Worm (Caenorhabditis elegans) whole organism, young adult: Measurements from ENCODE around the gene ZK938.11.

Experiments
- B0336.3 ChIP-seq: fragments of 200-800 bp; sonication (Bioruptor generic); IDR thresholded peaks from 2 replicates; pipeline ENCODE4 v1.3.6; 2022; ENCODE audit warnings: missing genetic modification characterization, missing compliant biosample characterization
- F22D6.2 ChIP-seq: sonication (generic microtip); optimal IDR thresholded peaks from 2 replicates; lab custom pipeline; 2016; ENCODE audit warnings: mild to moderate bottlenecking, missing genetic modification characterization, missing compliant biosample characterization
- F52B5.7 ChIP-seq: sonication (generic microtip); optimal IDR thresholded peaks from 2 replicates; lab custom pipeline; 2016; ENCODE audit warnings: mild to moderate bottlenecking, missing genetic modification characterization, missing compliant biosample characterization
- F55B11.4 ChIP-seq: sonication (generic microtip); optimal IDR thresholded peaks from 2 replicates; lab custom pipeline; 2016; ENCODE audit warnings: missing compliant biosample characterization, missing genetic modification characterization, borderline replicate concordance; ENCODE audit not compliant: insufficient read depth
- F57C9.4 ChIP-seq: sonication (generic microtip); optimal IDR thresholded peaks from 2 replicates; lab custom pipeline; 2017; ENCODE audit warnings: mild to moderate bottlenecking, missing genetic modification characterization, missing compliant biosample characterization
- K11D2.4 ChIP-seq: fragments of 200-800 bp; sonication (Bioruptor generic); IDR thresholded peaks from 2 replicates; pipeline ENCODE4 v1.3.6; 2022; ENCODE audit warnings: missing genetic modification reagents, missing genetic modification characterization, missing compliant biosample characterization
- K12H6.12 ChIP-seq: fragments of 200-800 bp; sonication (Bioruptor generic); optimal IDR thresholded peaks from 2 replicates; lab custom pipeline; 2018; ENCODE audit warnings: mild to moderate bottlenecking, missing genetic modification characterization, missing compliant biosample characterization
- T26A5.8 ChIP-seq: sonication (generic microtip); optimal IDR thresholded peaks from 2 replicates; lab custom pipeline; 2016; ENCODE audit warnings: missing genetic modification characterization, missing compliant biosample characterization
- Y53G8AR.9 ChIP-seq: fragments of 200-800 bp; sonication (Bioruptor generic); conservative IDR thresholded peaks from 2 replicates; pipeline ENCODE4 v1.3.6; 2022; ENCODE audit warnings: missing genetic modification reagents, missing genetic modification characterization, missing compliant biosample characterization
- Y56A3A.18 ChIP-seq: fragments of 200-800 bp; sonication (Bioruptor generic); IDR thresholded peaks from 2 replicates; pipeline ENCODE4 v1.3.6; 2022; ENCODE audit warnings: missing genetic modification reagents, missing genetic modification characterization, missing compliant biosample characterization
- aptf-3 ChIP-seq: fragments of 200-800 bp; sonication (Bioruptor generic); IDR thresholded peaks from 2 replicates; pipeline ENCODE4 v1.3.6; 2022; ENCODE audit warnings: missing genetic modification characterization, missing compliant biosample characterization
- atf-7 ChIP-seq: sonication (generic microtip); optimal IDR thresholded peaks from 2 replicates; lab custom pipeline; 2017; ENCODE audit warnings: mild to moderate bottlenecking, missing genetic modification characterization, missing compliant biosample characterization
- attf-5 ChIP-seq: fragments of 200-800 bp; sonication (Bioruptor generic); optimal IDR thresholded peaks from 2 replicates; lab custom pipeline; 2018; ENCODE audit warnings: mild to moderate bottlenecking, missing genetic modification characterization, missing compliant biosample characterization
- cebp-1 ChIP-seq, 2 experiments: fragments of 200-800 bp in 1 of 2; sonication (Bioruptor generic) in 1 of 2; sonication (generic microtip) in 1 of 2; IDR thresholded peaks in 1 of 2; optimal IDR thresholded peaks in 1 of 2; 2 replicates each; pipeline versions ENCODE4 v1.3.6 to Lab custom; 2017 to 2022; ENCODE audit warnings: missing compliant biosample characterization in 2 of 2, missing genetic modification characterization in 2 of 2, mild to moderate bottlenecking in 1 of 2, missing genetic modification reagents in 1 of 2, moderate library complexity in 1 of 2
- ceh-27 ChIP-seq: fragments of 200-800 bp; sonication (Bioruptor generic); optimal IDR thresholded peaks from 2 replicates; lab custom pipeline; 2018; ENCODE audit warnings: mild to moderate bottlenecking, missing genetic modification characterization, moderate library complexity, missing compliant biosample characterization
- ceh-58 ChIP-seq: fragments of 200-800 bp; sonication (Bioruptor generic); IDR thresholded peaks from 2 replicates; pipeline ENCODE4 v1.3.6; 2022; ENCODE audit warnings: missing genetic modification characterization, missing compliant biosample characterization
- ceh-79 ChIP-seq: sonication (generic microtip); optimal IDR thresholded peaks from 2 replicates; lab custom pipeline; 2017; ENCODE audit warnings: mild to moderate bottlenecking, missing genetic modification characterization, missing compliant biosample characterization
- die-1 ChIP-seq: sonication (generic microtip); optimal IDR thresholded peaks from 2 replicates; lab custom pipeline; 2016; ENCODE audit warnings: missing genotype, mild to moderate bottlenecking, missing genetic modification characterization, missing compliant biosample characterization
- dpff-1 ChIP-seq: sonication (generic microtip); optimal IDR thresholded peaks from 2 replicates; lab custom pipeline; 2017; ENCODE audit warnings: mild to moderate bottlenecking, missing genetic modification characterization, missing compliant biosample characterization
- egl-18 ChIP-seq: fragments of 200-800 bp; sonication (Bioruptor generic); IDR thresholded peaks from 2 replicates; pipeline ENCODE4 v1.3.6; 2022; ENCODE audit warnings: missing genetic modification reagents, missing genetic modification characterization, missing compliant biosample characterization
- egl-44 ChIP-seq: fragments of 200-800 bp; sonication (Bioruptor generic); IDR thresholded peaks from 2 replicates; pipeline ENCODE4 v1.3.6; 2022; ENCODE audit warnings: missing genetic modification reagents, missing genetic modification characterization, missing compliant biosample characterization
- egrh-3 ChIP-seq: fragments of 200-800 bp; sonication (Bioruptor generic); IDR thresholded peaks from 2 replicates; pipeline ENCODE4 v1.3.6; 2022; ENCODE audit warnings: missing genetic modification reagents, missing genetic modification characterization, missing compliant biosample characterization
- ekl-4 ChIP-seq: fragments of 200-800 bp; sonication (Bioruptor generic); IDR thresholded peaks from 2 replicates; pipeline ENCODE4 v1.3.6; 2022; ENCODE audit warnings: missing genetic modification reagents, missing genetic modification characterization, missing compliant biosample characterization
- hlh-26 ChIP-seq: fragments of 200-800 bp; sonication (Bioruptor generic); conservative IDR thresholded peaks from 2 replicates; pipeline ENCODE4 v1.3.6; 2022; ENCODE audit warnings: missing genetic modification reagents, missing genetic modification characterization, missing compliant biosample characterization
- hmg-1.2 ChIP-seq: fragments of 200-800 bp; sonication (Bioruptor generic); IDR thresholded peaks from 2 replicates; pipeline ENCODE4 v1.3.6; 2022; ENCODE audit warnings: missing genetic modification reagents, missing genetic modification characterization, missing compliant biosample characterization
- hrde-1 ChIP-seq: sonication (generic microtip); optimal IDR thresholded peaks from 2 replicates; lab custom pipeline; 2016; ENCODE audit warnings: missing genetic modification characterization, mild to moderate bottlenecking, missing compliant biosample characterization, moderate library complexity, missing genotype, missing genetic modification reagents, borderline replicate concordance
- lin-35 ChIP-seq, 3 experiments: fragments of 150-350 bp in 2 of 3; sonication (generic microtip) in 1 of 3; optimal IDR thresholded peaks; 2 replicates each; lab custom pipeline; 2014 to 2018; ENCODE audit warnings: missing biosample characterization in 3 of 3, missing genetic modification characterization in 3 of 3, missing genetic modification reagents in 3 of 3
- lir-1 ChIP-seq: fragments of 200-800 bp; sonication (Bioruptor generic); conservative IDR thresholded peaks from 2 replicates; pipeline ENCODE4 v1.3.6; 2022; ENCODE audit warnings: missing genetic modification reagents, missing genetic modification characterization, missing compliant biosample characterization
- madf-10 ChIP-seq: sonication (generic microtip); optimal IDR thresholded peaks from 2 replicates; lab custom pipeline; 2016; ENCODE audit warnings: mild to moderate bottlenecking, missing genetic modification characterization, missing compliant biosample characterization
- madf-6 ChIP-seq: fragments of 200-800 bp; sonication (Bioruptor generic); IDR thresholded peaks from 2 replicates; pipeline ENCODE4 v1.3.6; 2022; ENCODE audit warnings: missing genetic modification reagents, missing genetic modification characterization, missing compliant biosample characterization
- mes-4 ChIP-seq: sonication (generic microtip); optimal IDR thresholded peaks from 2 replicates; lab custom pipeline; 2016; ENCODE audit warnings: missing genotype, missing genetic modification characterization, missing compliant biosample characterization
- nhr-120 ChIP-seq: fragments of 200-800 bp; sonication (Bioruptor generic); IDR thresholded peaks from 2 replicates; pipeline ENCODE4 v1.3.6; 2022; ENCODE audit warnings: missing genetic modification characterization, missing compliant biosample characterization
- nhr-90 ChIP-seq: sonication (generic microtip); optimal IDR thresholded peaks from 2 replicates; lab custom pipeline; 2016; ENCODE audit warnings: missing genotype, mild to moderate bottlenecking, missing genetic modification characterization, missing compliant biosample characterization
- repo-1 ChIP-seq: sonication (generic microtip); optimal IDR thresholded peaks from 2 replicates; lab custom pipeline; 2017; ENCODE audit warnings: mild to moderate bottlenecking, missing genetic modification characterization, missing compliant biosample characterization
- rpc-1 ChIP-seq, 2 experiments: fragments of 150-350 bp in 1 of 2; sonication (generic microtip) in 1 of 2; optimal IDR thresholded peaks; 2 replicates each; lab custom pipeline; 2014 to 2018; ENCODE audit warnings: missing biosample characterization in 1 of 2, missing genetic modification characterization in 1 of 2, missing genetic modification reagents in 1 of 2, missing genotype in 1 of 2
- sea-2 ChIP-seq: fragments of 200-800 bp; sonication (Bioruptor generic); IDR thresholded peaks from 2 replicates; pipeline ENCODE4 v1.3.6; 2022; ENCODE audit warnings: missing genetic modification characterization, missing compliant biosample characterization
- snpc-1.3 ChIP-seq: sonication (generic microtip); optimal IDR thresholded peaks from 2 replicates; lab custom pipeline; 2017; ENCODE audit warnings: missing genetic modification characterization, mild to moderate bottlenecking, missing compliant biosample characterization, antibody characterized with exemption, moderate library complexity, missing genotype, missing genetic modification reagents; ENCODE audit not compliant: insufficient read depth
- somi-1 ChIP-seq: fragments of 200-800 bp; sonication (Bioruptor generic); optimal IDR thresholded peaks from 2 replicates; lab custom pipeline; 2018; ENCODE audit warnings: mild to moderate bottlenecking, missing genetic modification characterization, missing compliant biosample characterization
- unc-130 ChIP-seq: sonication (generic microtip); optimal IDR thresholded peaks from 2 replicates; lab custom pipeline; 2016; ENCODE audit warnings: missing genetic modification reagents, missing genetic modification characterization, missing compliant biosample characterization
- zim-3 ChIP-seq: sonication (generic microtip); optimal IDR thresholded peaks from 2 replicates; lab custom pipeline; 2017; ENCODE audit warnings: mild to moderate bottlenecking, missing genetic modification characterization, moderate library complexity, missing compliant biosample characterization
- ztf-22 ChIP-seq: fragments of 200-800 bp; sonication (Bioruptor generic); optimal IDR thresholded peaks from 2 replicates; lab custom pipeline; 2018; ENCODE audit warnings: mild to moderate bottlenecking, missing genetic modification characterization, moderate library complexity, missing compliant biosample characterization
- ztf-25 ChIP-seq: fragments of 200-800 bp; sonication (Bioruptor generic); IDR thresholded peaks from 2 replicates; pipeline ENCODE4 v1.3.6; 2022; ENCODE audit warnings: missing genetic modification reagents, missing genetic modification characterization, missing compliant biosample characterization
- ztf-26 ChIP-seq: sonication (generic microtip); optimal IDR thresholded peaks from 2 replicates; lab custom pipeline; 2017; ENCODE audit warnings: missing genetic modification characterization, missing compliant biosample characterization
- ztf-28 ChIP-seq: fragments of 200-800 bp; sonication (Bioruptor generic); IDR thresholded peaks from 2 replicates; pipeline ENCODE4 v1.3.6; 2022; ENCODE audit warnings: missing genetic modification reagents, missing genetic modification characterization, missing compliant biosample characterization
- ztf-3 ChIP-seq: fragments of 200-800 bp; sonication (Bioruptor generic); optimal IDR thresholded peaks from 2 replicates; lab custom pipeline; 2018; ENCODE audit warnings: mild to moderate bottlenecking, missing genetic modification characterization, missing compliant biosample characterization

Gene ZK938.11

DNA sequence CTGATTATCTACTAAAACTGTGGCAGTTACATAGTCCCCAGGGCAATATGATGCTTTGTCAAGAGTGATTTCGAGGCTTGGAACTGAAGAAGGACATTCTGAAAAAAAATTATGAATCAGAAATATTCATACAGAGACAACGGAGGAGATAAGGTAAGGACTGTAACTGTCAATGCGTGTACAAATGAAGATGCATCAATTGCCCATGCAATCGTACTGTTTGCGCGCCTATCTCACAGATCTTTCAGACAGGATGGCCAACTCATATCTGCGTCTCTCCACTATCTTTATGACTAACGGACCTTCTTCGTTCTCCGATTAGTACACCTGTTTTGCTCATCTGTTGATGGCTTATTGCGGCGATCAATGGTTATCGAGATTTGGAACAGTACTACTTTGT lies at the start of gene ZK938.11:
Gene ZK938.11, minus strand, starts transcription at position 101 of the 400 bp plus-strand sequence.
- TF ChIP-seq snpc-1.3 (tag; lab: Kevin White, UChicago) (no peak), ceh-58 (no peak), ztf-22 (GFP tag; lab: Kevin White, UChicago) (no peak), egl-18 (GFP tag; lab: Robert Waterston, UW) (no peak), F55B11.4 (tag; lab: Kevin White, UChicago) (no peak), die-1 (tag; lab: Kevin White, UChicago) (no peak), K12H6.12 (tag; lab: Kevin White, UChicago) (no peak), ztf-3 (GFP tag; lab: Kevin White, UChicago) (no peak), ceh-79 (tag; lab: Kevin White, UChicago) (no peak)

DNA sequence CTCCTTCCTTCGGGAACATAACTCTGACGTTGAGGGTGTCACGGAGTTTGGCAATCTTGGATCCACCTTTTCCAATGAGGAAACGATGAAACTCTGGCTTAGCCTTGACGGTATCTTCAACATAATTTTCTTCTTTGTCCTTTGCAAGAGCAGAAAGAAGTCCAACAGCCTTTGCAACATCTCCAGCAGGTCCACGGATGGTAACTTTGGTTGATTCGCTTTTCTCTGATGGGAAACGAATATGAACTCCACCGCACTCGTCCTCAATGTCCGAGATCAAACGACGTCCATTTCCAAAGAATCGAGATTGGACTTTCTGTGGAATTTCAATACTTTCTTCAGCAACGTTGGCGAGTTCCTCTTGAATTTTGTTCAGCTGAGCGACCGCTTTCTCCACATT lies 48.3 kb upstream of the ZK938.11 start:
- TF ChIP-seq Y56A3A.18 (no peak), hrde-1 (tag; lab: Kevin White, UChicago) (no peak)

DNA sequence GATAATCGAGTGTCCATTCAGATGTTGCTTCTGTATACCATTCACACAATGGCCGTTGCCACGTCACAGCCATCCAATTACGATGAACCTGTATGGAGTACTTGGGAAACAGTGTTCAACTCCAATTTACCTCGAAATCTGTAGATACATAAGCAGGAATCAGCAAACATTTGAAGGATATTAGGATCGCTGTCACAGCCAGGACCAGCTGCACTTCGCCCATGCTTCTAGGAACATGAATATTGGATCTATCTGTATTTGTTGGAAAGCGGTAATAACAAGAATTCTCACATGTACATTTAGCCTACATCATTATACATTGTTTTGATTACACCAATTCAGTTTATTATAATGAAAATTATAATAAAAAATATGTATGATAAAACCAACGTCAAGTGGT lies 46.0 kb upstream of the ZK938.11 start, which contains the start of gene algn-8:
Gene algn-8, minus strand, starts transcription at position 227 of the 400 bp plus-strand sequence.
- TF ChIP-seq hrde-1 (tag; lab: Kevin White, UChicago) (peak; percentile 50), rpc-1 (optimal IDR thresholded peaks at IDR 0.05; lab: Kevin White, UChicago) (no peak), rpc-1 (tag; optimal IDR thresholded peaks at IDR 0.05; lab: Kevin White, UChicago) (no peak), nhr-120 (GFP tag; lab: Robert Waterston, UW) (no peak), ztf-25 (GFP tag; lab: Robert Waterston, UW) (no peak), mes-4 (no peak), K11D2.4 (GFP tag; lab: Robert Waterston, UW) (no peak), hmg-1.2 (peak; percentile 19; the same call in 1 of the 2 replicates), ekl-4 (0 out of 2 replicates have a peak, but pooled peaks have one; percentile 24), lir-1 (GFP tag; lab: Robert Waterston, UW) (no peak), attf-5 (no peak), egrh-3 (GFP tag; lab: Robert Waterston, UW) (no peak), B0336.3 (GFP tag; lab: Robert Waterston, UW) (peak; percentile 62), lin-35 (GFP tag; optimal IDR thresholded peaks at IDR 0.05; lab: Kevin White, UChicago) (no peak), Y53G8AR.9 (GFP tag; lab: Robert Waterston, UW) (peak; percentile 71), ztf-26 (tag; lab: Kevin White, UChicago) (no peak), somi-1 (GFP tag; lab: Kevin White, UChicago) (no peak), atf-7 (tag; lab: Kevin White, UChicago) (peak; percentile 45), madf-6 (no peak), F57C9.4 (tag; lab: Kevin White, UChicago) (no peak), unc-130 (peak; percentile 55), nhr-90 (tag; lab: Kevin White, UChicago) (no peak), egl-44 (no peak), ceh-27 (GFP tag; lab: Kevin White, UChicago) (no peak), F22D6.2 (tag; lab: Kevin White, UChicago) (no peak), aptf-3 (0 out of 2 replicates have a peak, but pooled peaks have one; percentile 66), F52B5.7 (tag; lab: Kevin White, UChicago) (no peak), cebp-1 (GFP tag; IDR thresholded peaks at IDR 0.05; lab: Robert Waterston, UW) (no peak), cebp-1 (tag; optimal IDR thresholded peaks at IDR 0.05; lab: Kevin White, UChicago) (no peak), dpff-1 (tag; lab: Kevin White, UChicago) (no peak), madf-10 (tag; lab: Kevin White, UChicago) (peak; percentile 9), hlh-26 (no peak), sea-2 (no peak), T26A5.8 (tag; lab: Kevin White, UChicago) (no peak), repo-1 (tag; lab: Kevin White, UChicago) (peak; percentile 67), ztf-28 (no peak), zim-3 (tag; lab: Kevin White, UChicago) (peak; percentile 36)
